Worm (Caenorhabditis elegans): Measurements from ENCODE around the gene emb-5.
"Not testable (repeated sequence)": the region's sequence is repeated elsewhere in the genome, so short reads cannot be mapped to it uniquely, and the experiment has no call there.

emb-5 gene

DNA sequence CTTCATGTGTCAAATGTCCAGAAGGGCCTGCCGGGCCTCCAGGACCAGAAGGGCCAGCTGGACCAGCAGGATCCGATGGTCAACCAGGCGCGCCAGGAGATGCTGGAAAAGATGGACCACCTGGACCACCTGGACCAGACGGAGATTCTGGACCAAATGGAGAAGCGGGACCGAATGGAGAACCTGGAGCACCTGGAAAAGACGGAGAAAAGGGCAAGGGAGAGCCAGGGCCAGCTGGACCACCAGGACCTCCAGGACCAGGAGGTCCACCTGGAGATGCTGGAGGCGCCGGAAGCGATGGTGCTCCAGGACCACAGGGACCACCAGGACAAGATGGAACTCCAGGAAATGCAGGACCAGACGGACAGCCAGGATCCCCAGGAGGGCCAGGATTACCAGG lies 28.2 kb upstream of the emb-5 start:
- TF ChIP-seq nhr-129 (tag; optimal IDR thresholded peaks at IDR 0.05) (no peak), C34F6.9 (tag; optimal IDR thresholded peaks at IDR 0.05) (no peak), zag-1 (tag; optimal IDR thresholded peaks at IDR 0.05) (no peak), unc-62 (GFP tag; optimal IDR thresholded peaks at IDR 0.05) (no peak), mbf-1 (tag; optimal IDR thresholded peaks at IDR 0.05) (no peak), elt-1 (tag; optimal IDR thresholded peaks at IDR 0.05) (no peak), unc-55 (GFP tag; optimal IDR thresholded peaks at IDR 0.05) (no peak), gmeb-1 (tag; optimal IDR thresholded peaks at IDR 0.05) (no peak), lin-39 (tag; optimal IDR thresholded peaks at IDR 0.05) (no peak), elt-3 (tag; optimal IDR thresholded peaks at IDR 0.05) (no peak), peb-1 (tag; optimal IDR thresholded peaks at IDR 0.05) (no peak), Y55F3AM.14 (GFP tag; optimal IDR thresholded peaks at IDR 0.05) (no peak), nhr-23 (tag; optimal IDR thresholded peaks at IDR 0.05) (no peak), blmp-1 (tag; optimal IDR thresholded peaks at IDR 0.05; ENCODE audit: insufficient read depth) (no peak), nhr-21 (tag; optimal IDR thresholded peaks at IDR 0.05) (no peak)

DNA sequence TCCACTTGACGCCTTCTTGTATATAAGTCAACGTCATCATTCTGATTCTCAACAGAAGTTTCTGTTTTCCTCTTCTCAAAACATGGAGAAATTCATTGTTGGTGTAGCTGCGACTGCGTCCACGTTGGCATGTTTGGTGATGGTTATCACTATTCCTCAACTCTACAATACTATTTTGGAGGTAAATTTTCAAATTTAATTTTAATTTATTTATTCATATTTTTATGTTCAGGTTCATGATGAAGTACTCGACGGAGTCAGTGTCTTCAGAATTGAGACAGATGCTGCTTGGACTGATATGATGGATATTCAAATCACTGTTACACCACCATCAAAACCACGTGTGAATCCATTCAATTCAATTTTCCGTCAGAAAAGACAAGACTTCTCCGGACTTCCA lies 27.6 kb upstream of the emb-5 start, which contains the start of gene col-89:
col-89 (plus strand) TSS at position 19 of the 400 bp plus-strand sequence.
- TF ChIP-seq fos-1 (tag; optimal IDR thresholded peaks at IDR 0.05), result no peak
- no peak for TF ChIP-seq zag-1 (tag; optimal IDR thresholded peaks at IDR 0.05)
- TF ChIP-seq gmeb-1 (tag; optimal IDR thresholded peaks at IDR 0.05), result no peak
- TF ChIP-seq nhr-11 (tag; optimal IDR thresholded peaks at IDR 0.05), result no peak
- no peak for TF ChIP-seq R02D3.7 (tag; optimal IDR thresholded peaks at IDR 0.05)
- no peak for TF ChIP-seq lin-39 (tag; optimal IDR thresholded peaks at IDR 0.05)
- no peak for TF ChIP-seq peb-1 (tag; optimal IDR thresholded peaks at IDR 0.05)

DNA sequence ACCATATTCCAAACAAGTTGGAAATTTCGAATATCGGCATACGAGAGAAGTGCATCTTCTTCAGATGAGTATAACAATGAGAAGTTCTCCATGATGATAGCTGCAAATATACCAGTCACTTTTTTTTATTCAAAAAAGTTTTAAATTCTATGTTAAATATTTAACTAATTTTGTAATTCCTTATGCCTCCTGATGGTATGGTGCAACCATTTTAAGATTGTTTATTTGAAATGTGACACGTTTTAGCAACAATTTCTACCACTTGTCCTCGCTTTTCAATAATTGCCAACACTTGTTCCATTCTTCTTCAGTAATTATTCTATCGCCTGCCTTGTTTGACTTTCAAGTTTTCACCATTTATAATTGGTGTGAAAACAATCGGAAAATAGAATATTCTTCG lies 25.5 kb upstream of the emb-5 start, which contains the start of gene F17C8.6:
F17C8.6 (minus strand) TSS at position 101 of the 400 bp plus-strand sequence.
- TF ChIP-seq ztf-1 (GFP tag; conservative IDR thresholded peaks at IDR 0.05) (no peak), nhr-25 (tag; optimal IDR thresholded peaks at IDR 0.05) (no peak), peb-1 (tag; optimal IDR thresholded peaks at IDR 0.05) (no peak), nhr-129 (tag; optimal IDR thresholded peaks at IDR 0.05) (no peak), lsy-2 (tag; optimal IDR thresholded peaks at IDR 0.05) (no peak), gmeb-1 (tag; optimal IDR thresholded peaks at IDR 0.05) (no peak), ama-1 (optimal IDR thresholded peaks at IDR 0.05) (no peak), zag-1 (tag; optimal IDR thresholded peaks at IDR 0.05) (no peak), blmp-1 (tag; optimal IDR thresholded peaks at IDR 0.05; ENCODE audit: insufficient read depth) (no peak), nhr-237 (tag; optimal IDR thresholded peaks at IDR 0.05) (no peak), ceh-82 (tag; optimal IDR thresholded peaks at IDR 0.05) (no peak), nhr-77 (tag; optimal IDR thresholded peaks at IDR 0.05) (no peak), sem-4 (tag; optimal IDR thresholded peaks at IDR 0.05) (no peak), sma-9 (GFP tag; optimal IDR thresholded peaks at IDR 0.05) (no peak), sma-9 (tag; optimal IDR thresholded peaks at IDR 0.05) (no peak), ztf-11 (tag; optimal IDR thresholded peaks at IDR 0.05) (no peak), nhr-21 (tag; optimal IDR thresholded peaks at IDR 0.05) (no peak), fos-1 (tag; optimal IDR thresholded peaks at IDR 0.05) (no peak), ceh-16 (tag; optimal IDR thresholded peaks at IDR 0.05) (no peak), egl-27 (tag; optimal IDR thresholded peaks at IDR 0.05) (no peak)

DNA sequence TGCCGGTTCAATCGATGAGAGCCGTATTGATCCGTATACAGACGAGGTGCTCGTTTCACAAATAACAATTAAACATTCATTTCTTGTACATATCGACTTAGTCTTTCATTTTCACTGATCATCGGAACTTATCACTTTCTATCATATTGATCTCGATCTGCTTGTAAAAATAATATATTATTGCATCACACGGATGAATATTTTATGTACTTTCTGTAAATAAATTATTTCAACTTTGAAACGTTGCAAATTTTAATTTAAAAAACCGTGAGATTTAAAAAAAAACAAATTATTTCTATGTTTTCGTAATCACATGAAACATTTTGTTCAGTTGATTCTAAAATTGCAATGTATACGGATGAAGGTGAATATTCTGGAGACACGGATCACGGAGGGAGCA lies 22.1 kb upstream of the emb-5 start, which contains the start of gene twk-6:
twk-6 (plus strand) TSS at position 301 of the 400 bp plus-strand sequence.
- not testable (repeated sequence) for TF ChIP-seq ztf-11, elt-3, nhr-11 (tag; optimal IDR thresholded peaks at IDR 0.05)

DNA sequence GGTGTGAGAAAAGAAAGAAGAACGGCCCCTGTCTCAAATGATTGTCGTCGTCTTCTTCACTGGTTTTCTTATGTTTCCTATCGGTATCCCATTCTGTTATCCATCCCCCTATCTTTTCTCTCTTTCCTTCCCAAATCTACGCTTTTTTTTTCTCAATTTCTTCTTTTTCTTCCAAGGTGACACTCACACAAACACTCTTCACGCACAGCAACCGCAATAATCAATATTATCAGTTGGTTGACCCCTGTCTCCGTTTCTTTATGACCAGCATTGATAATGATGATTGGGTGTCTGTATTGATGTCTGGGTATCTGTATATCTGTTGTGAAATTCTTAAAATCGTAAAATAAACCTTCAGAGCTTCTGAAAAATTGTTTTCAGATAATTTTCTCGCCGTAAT lies 20.4 kb upstream of the emb-5 start:
- TF ChIP-seq fos-1 (tag; optimal IDR thresholded peaks at IDR 0.05) (peak; percentile 78), nhr-129 (tag; optimal IDR thresholded peaks at IDR 0.05) (peak; percentile 27), ZK546.5 (tag; optimal IDR thresholded peaks at IDR 0.05) (no peak), ceh-82 (tag; optimal IDR thresholded peaks at IDR 0.05) (no peak), lsy-2 (tag; optimal IDR thresholded peaks at IDR 0.05) (peak in 1 of 2 experiments; percentile 28), unc-62 (GFP tag; optimal IDR thresholded peaks at IDR 0.05) (no peak), nhr-25 (tag; optimal IDR thresholded peaks at IDR 0.05) (no peak), crh-2 (tag; optimal IDR thresholded peaks at IDR 0.05) (peak; percentile 29)
